Worm (Caenorhabditis elegans): ENCODE data around the gene F14H3.5.
A peak's percentile ranks its signal among the peaks of the same experiment; 100 is the strongest.

Gene F14H3.5

ce11 chrV:16040140-16040827, 16.6 kb downstream of the F14H3.5 start, which contains the start of the genes his-4 and his-3:
his-4 (minus strand) TSS chrV:16040515.
his-3 (plus strand) TSS chrV:16040808.
- TF ChIP-seq ref-1 (GFP tag; conservative IDR thresholded peaks at IDR 0.05) (0 out of 2 replicates have a peak, but pooled peaks have one; percentile 7), flt-1 (GFP tag; IDR thresholded peaks at IDR 0.05) (peak; percentile 64; the same call in 1 of the 2 replicates), ztf-29 (GFP tag; IDR thresholded peaks at IDR 0.05) (peak; percentile 76), cog-1 (tag; optimal IDR thresholded peaks at IDR 0.05) (peak; percentile 31), T22C8.4 (GFP tag; IDR thresholded peaks at IDR 0.05) (peak; percentile 12; the same call in 1 of the 2 replicates)

ce11 chrV:16036166-16036565, 20.7 kb downstream of the F14H3.5 start, which contains the start of gene T10C6.10:
T10C6.10 (plus strand) TSS chrV:16036413.
- TF ChIP-seq ztf-29 (GFP tag; IDR thresholded peaks at IDR 0.05), result no peak
- TF ChIP-seq tab-1 (GFP tag; IDR thresholded peaks at IDR 0.05), result no peak
- TF ChIP-seq ref-1 (GFP tag; conservative IDR thresholded peaks at IDR 0.05), result no peak
- no peak for TF ChIP-seq klf-2 (GFP tag; conservative IDR thresholded peaks at IDR 0.05)
- no peak for TF ChIP-seq flt-1 (GFP tag; IDR thresholded peaks at IDR 0.05)
- TF ChIP-seq T22C8.4 (GFP tag; IDR thresholded peaks at IDR 0.05), result no peak
- TF ChIP-seq ztf-23 (GFP tag; IDR thresholded peaks at IDR 0.05), result no peak
- no peak for TF ChIP-seq cog-1 (tag; optimal IDR thresholded peaks at IDR 0.05)
- TF ChIP-seq med-1 (GFP tag; optimal IDR thresholded peaks at IDR 0.05; ENCODE audit: insufficient read depth), result no peak

DNA sequence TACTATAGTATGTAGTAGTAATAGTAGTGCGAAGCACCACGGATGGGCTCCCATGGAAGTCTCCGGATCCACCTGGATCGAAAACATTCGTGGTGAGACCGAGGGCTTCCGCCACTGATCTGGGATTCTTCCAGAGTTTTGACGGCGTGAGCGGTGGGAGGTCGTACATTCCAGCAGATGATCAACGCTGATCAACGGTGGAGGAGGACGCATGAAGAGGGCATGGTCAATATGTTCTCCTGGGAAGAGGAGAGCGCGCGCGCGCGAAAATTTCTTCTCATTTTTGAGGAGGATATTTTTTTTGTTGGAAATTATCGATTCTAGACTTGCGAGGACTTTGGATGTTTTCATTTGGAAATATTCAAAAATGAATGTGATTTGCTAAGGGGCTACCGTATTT, 23.4 kb downstream of the F14H3.5 start:
- TF ChIP-seq tab-1 (GFP tag; IDR thresholded peaks at IDR 0.05) (no peak), med-1 (GFP tag; optimal IDR thresholded peaks at IDR 0.05; ENCODE audit: insufficient read depth) (no peak), cog-1 (tag; optimal IDR thresholded peaks at IDR 0.05) (no peak), ztf-23 (GFP tag; IDR thresholded peaks at IDR 0.05) (no peak), flt-1 (GFP tag; IDR thresholded peaks at IDR 0.05) (no peak), ref-1 (GFP tag; conservative IDR thresholded peaks at IDR 0.05) (no peak), ztf-29 (GFP tag; IDR thresholded peaks at IDR 0.05) (no peak), klf-2 (GFP tag; conservative IDR thresholded peaks at IDR 0.05) (no peak), T22C8.4 (GFP tag; IDR thresholded peaks at IDR 0.05) (no peak)

- TF ChIP-seq klf-2 (GFP tag; conservative IDR thresholded peaks at IDR 0.05) (no peak), cog-1 (tag; optimal IDR thresholded peaks at IDR 0.05) (no peak), ztf-29 (GFP tag; IDR thresholded peaks at IDR 0.05) (no peak), T22C8.4 (GFP tag; IDR thresholded peaks at IDR 0.05) (no peak), tab-1 (GFP tag; IDR thresholded peaks at IDR 0.05) (no peak), med-1 (GFP tag; optimal IDR thresholded peaks at IDR 0.05; ENCODE audit: insufficient read depth) (no peak), ref-1 (GFP tag; conservative IDR thresholded peaks at IDR 0.05) (no peak), ztf-23 (GFP tag; IDR thresholded peaks at IDR 0.05) (no peak), flt-1 (GFP tag; IDR thresholded peaks at IDR 0.05) (no peak)
These were observed 24.1 kb downstream of the F14H3.5 start, which contains the start of gene T10C6.16 for ce11 chrV:16032761-16033160. T10C6.16 (minus strand) TSS chrV:16033005.

DNA sequence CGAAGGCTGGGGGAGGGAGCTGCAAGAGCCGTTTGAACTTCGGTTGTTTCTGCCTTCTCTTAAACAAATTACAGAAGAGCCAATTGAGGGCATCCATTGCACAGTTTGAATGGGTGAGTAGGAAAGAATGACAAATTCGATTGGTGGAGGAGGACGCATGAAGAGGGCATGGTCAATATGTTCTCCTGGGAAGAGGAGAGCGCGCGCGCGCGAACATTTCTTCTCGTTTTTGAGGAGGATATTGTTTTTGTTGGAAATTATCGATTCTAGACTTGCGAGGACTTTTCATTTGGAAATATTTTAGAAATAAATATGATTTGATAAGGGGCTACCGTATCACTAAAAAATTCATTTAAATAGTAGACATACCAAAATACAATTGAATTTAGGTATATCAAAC, 25.3 kb downstream of the F14H3.5 start, which contains the start of gene T10C6.7:
Gene T10C6.7 (minus strand): TSS at position 143 of the 400 bp plus-strand sequence.
- TF ChIP-seq ztf-23 (GFP tag; IDR thresholded peaks at IDR 0.05) (no peak), ztf-29 (GFP tag; IDR thresholded peaks at IDR 0.05) (no peak), med-1 (GFP tag; optimal IDR thresholded peaks at IDR 0.05; ENCODE audit: insufficient read depth) (no peak), T22C8.4 (GFP tag; IDR thresholded peaks at IDR 0.05) (no peak), ref-1 (GFP tag; conservative IDR thresholded peaks at IDR 0.05) (no peak), tab-1 (GFP tag; IDR thresholded peaks at IDR 0.05) (no peak), flt-1 (GFP tag; IDR thresholded peaks at IDR 0.05) (no peak), cog-1 (tag; optimal IDR thresholded peaks at IDR 0.05) (no peak), klf-2 (GFP tag; conservative IDR thresholded peaks at IDR 0.05) (no peak)

ce11 chrV:16029237-16029636, 27.6 kb downstream of the F14H3.5 start:
- TF ChIP-seq klf-2 (GFP tag; conservative IDR thresholded peaks at IDR 0.05), result no peak
- TF ChIP-seq cog-1 (tag; optimal IDR thresholded peaks at IDR 0.05), result no peak
- TF ChIP-seq ref-1 (GFP tag; conservative IDR thresholded peaks at IDR 0.05), result no peak
- TF ChIP-seq med-1 (GFP tag; optimal IDR thresholded peaks at IDR 0.05; ENCODE audit: insufficient read depth), result no peak
- no peak for TF ChIP-seq ztf-23 (GFP tag; IDR thresholded peaks at IDR 0.05)
- no peak for TF ChIP-seq T22C8.4 (GFP tag; IDR thresholded peaks at IDR 0.05)
- no peak for TF ChIP-seq flt-1 (GFP tag; IDR thresholded peaks at IDR 0.05)
- no peak for TF ChIP-seq tab-1 (GFP tag; IDR thresholded peaks at IDR 0.05)
- TF ChIP-seq ztf-29 (GFP tag; IDR thresholded peaks at IDR 0.05), result no peak

- no peak for TF ChIP-seq flt-1 (GFP tag; IDR thresholded peaks at IDR 0.05)
- 0 out of 2 replicates have a peak, but pooled peaks have one; percentile 39 for TF ChIP-seq tab-1 (GFP tag; IDR thresholded peaks at IDR 0.05)
These were observed 31.9 kb downstream of the F14H3.5 start for ce11 chrV:16024917-16025316.

DNA sequence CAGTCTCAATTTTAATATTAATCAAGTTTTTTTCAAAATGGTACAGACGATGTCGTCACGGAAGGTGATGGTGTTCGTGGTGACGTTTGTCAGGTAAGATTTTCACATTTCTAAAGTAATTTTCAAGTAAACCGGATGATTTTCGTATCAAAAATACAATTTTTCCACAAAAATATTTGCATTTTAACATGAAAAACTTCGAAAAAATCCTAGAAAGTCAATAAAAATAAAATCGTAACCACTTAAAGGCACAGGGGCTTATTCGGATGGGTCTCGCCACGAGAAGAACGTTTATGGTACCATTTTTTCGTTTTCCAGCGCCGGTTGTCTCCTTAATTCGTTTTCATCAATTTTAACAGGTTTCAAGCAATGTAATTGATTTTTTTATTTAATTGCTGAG, 32.6 kb downstream of the F14H3.5 start, which contains the start of gene T10C6.6:
Gene T10C6.6 (plus strand): TSS at position 27 of the 400 bp plus-strand sequence.
- no peak for TF ChIP-seq klf-2 (GFP tag; conservative IDR thresholded peaks at IDR 0.05)
- TF ChIP-seq ztf-29 (GFP tag; IDR thresholded peaks at IDR 0.05), result no peak
- TF ChIP-seq tab-1 (GFP tag; IDR thresholded peaks at IDR 0.05), result no peak
- no peak for TF ChIP-seq flt-1 (GFP tag; IDR thresholded peaks at IDR 0.05)
- no peak for TF ChIP-seq T22C8.4 (GFP tag; IDR thresholded peaks at IDR 0.05)
- TF ChIP-seq ref-1 (GFP tag; conservative IDR thresholded peaks at IDR 0.05), result no peak

DNA sequence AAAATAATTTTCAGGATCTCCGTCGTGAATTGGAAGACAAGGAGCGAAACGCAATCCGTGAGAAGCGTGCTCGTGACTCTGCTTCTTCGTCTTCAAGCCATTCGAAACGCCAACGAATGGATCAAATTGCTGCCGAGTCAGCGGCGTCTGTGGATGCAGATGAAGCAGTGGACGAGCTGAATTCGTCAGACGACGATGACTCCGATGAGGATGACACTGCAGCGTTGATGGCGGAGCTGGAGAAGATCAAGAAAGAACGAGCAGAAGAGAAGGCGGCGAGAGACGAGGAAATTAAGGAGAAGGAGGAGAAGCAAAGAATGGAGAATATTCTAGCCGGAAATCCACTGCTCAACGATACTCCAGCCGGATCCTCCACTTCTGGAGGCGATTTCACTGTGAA, 33.3 kb downstream of the F14H3.5 start:
- TF ChIP-seq T22C8.4 (GFP tag; IDR thresholded peaks at IDR 0.05), result no peak
- TF ChIP-seq klf-2 (GFP tag; conservative IDR thresholded peaks at IDR 0.05), result no peak
- TF ChIP-seq med-1 (GFP tag; optimal IDR thresholded peaks at IDR 0.05; ENCODE audit: insufficient read depth), result no peak
- TF ChIP-seq flt-1 (GFP tag; IDR thresholded peaks at IDR 0.05), result no peak
- TF ChIP-seq cog-1 (tag; optimal IDR thresholded peaks at IDR 0.05), result no peak
- TF ChIP-seq ref-1 (GFP tag; conservative IDR thresholded peaks at IDR 0.05), result no peak
- no peak for TF ChIP-seq ztf-23 (GFP tag; IDR thresholded peaks at IDR 0.05)
- TF ChIP-seq tab-1 (GFP tag; IDR thresholded peaks at IDR 0.05), result no peak
- no peak for TF ChIP-seq ztf-29 (GFP tag; IDR thresholded peaks at IDR 0.05)
